Worm (Caenorhabditis elegans) whole organism, late embryonic: ENCODE measurements around the gene R02F11.1.
"Not testable (repeated sequence)": the region's sequence is repeated elsewhere in the genome, so short reads cannot be mapped to it uniquely, and the experiment has no call there.

Source experiments
- C08G9.2 ChIP-seq: sonication (generic microtip); optimal IDR thresholded peaks from 2 replicates; lab custom pipeline; 2016; ENCODE audit warnings: mild to moderate bottlenecking, missing genetic modification characterization, moderate library complexity, missing compliant biosample characterization
- T23F11.4 ChIP-seq: fragments of 200-800 bp; sonication (Bioruptor generic); optimal IDR thresholded peaks from 2 replicates; lab custom pipeline; 2018; ENCODE audit warnings: mild to moderate bottlenecking, missing genetic modification characterization, missing compliant biosample characterization
- Y22D7AL.16 ChIP-seq: sonication (generic microtip); optimal IDR thresholded peaks from 2 replicates; lab custom pipeline; 2016; ENCODE audit warnings: missing genetic modification characterization, missing compliant biosample characterization
- ahr-1 ChIP-seq: sonication (generic microtip); optimal IDR thresholded peaks from 2 replicates; lab custom pipeline; 2016; ENCODE audit warnings: missing genetic modification characterization, missing compliant biosample characterization
- ama-1 ChIP-seq: fragments of 150-350 bp; optimal IDR thresholded peaks from 2 replicates; lab custom pipeline; 2014
- ceh-18 ChIP-seq: sonication (generic microtip); optimal IDR thresholded peaks from 2 replicates; lab custom pipeline; 2016; ENCODE audit warnings: missing genetic modification characterization, missing compliant biosample characterization
- ceh-19 ChIP-seq: fragments of 200-800 bp; sonication (Bioruptor generic); optimal IDR thresholded peaks from 2 replicates; lab custom pipeline; 2018; ENCODE audit warnings: mild to moderate bottlenecking, missing genetic modification characterization, missing compliant biosample characterization
- ceh-2 ChIP-seq: sonication (generic microtip); optimal IDR thresholded peaks from 2 replicates; lab custom pipeline; 2016; ENCODE audit warnings: missing genotype, missing genetic modification characterization, missing compliant biosample characterization
- ceh-22 ChIP-seq: sonication (generic microtip); optimal IDR thresholded peaks from 2 replicates; lab custom pipeline; 2017; ENCODE audit warnings: missing biosample characterization, missing genetic modification characterization
- ceh-24 ChIP-seq: sonication (generic microtip); optimal IDR thresholded peaks from 2 replicates; lab custom pipeline; 2016; ENCODE audit warnings: mild to moderate bottlenecking, missing genetic modification characterization, missing compliant biosample characterization
- ceh-31 ChIP-seq: sonication (generic microtip); optimal IDR thresholded peaks from 2 replicates; lab custom pipeline; 2016; ENCODE audit warnings: missing genetic modification characterization, missing compliant biosample characterization
- ceh-48 ChIP-seq: sonication (generic microtip); optimal IDR thresholded peaks from 2 replicates; lab custom pipeline; 2016; ENCODE audit warnings: missing genetic modification characterization, inconsistent platforms, missing compliant biosample characterization
- ceh-6 ChIP-seq: fragments of 200-800 bp; sonication (Bioruptor generic); optimal IDR thresholded peaks from 2 replicates; lab custom pipeline; 2018; ENCODE audit warnings: mild to moderate bottlenecking, missing genetic modification characterization, missing compliant biosample characterization
- ceh-9 ChIP-seq: sonication (generic microtip); optimal IDR thresholded peaks from 2 replicates; lab custom pipeline; 2016; ENCODE audit warnings: mild to moderate bottlenecking, missing genetic modification characterization, inconsistent platforms, missing compliant biosample characterization
- dmd-4 ChIP-seq: sonication (generic microtip); optimal IDR thresholded peaks from 2 replicates; lab custom pipeline; 2016; ENCODE audit warnings: borderline replicate concordance, missing genetic modification characterization, missing compliant biosample characterization
- dve-1 ChIP-seq: sonication (generic microtip); optimal IDR thresholded peaks from 2 replicates; lab custom pipeline; 2017; ENCODE audit warnings: antibody characterized with exemption, mild to moderate bottlenecking, missing genetic modification characterization, missing compliant biosample characterization
- elt-2 ChIP-seq: sonication (generic microtip); optimal IDR thresholded peaks from 2 replicates; lab custom pipeline; 2016; ENCODE audit warnings: missing genetic modification reagents, missing genetic modification characterization, missing compliant biosample characterization
- elt-4 ChIP-seq: sonication (generic microtip); optimal IDR thresholded peaks from 2 replicates; lab custom pipeline; 2016; ENCODE audit warnings: missing genetic modification characterization, missing compliant biosample characterization
- fkh-10 ChIP-seq: fragments of 150-350 bp; optimal IDR thresholded peaks from 2 replicates; lab custom pipeline; 2014; ENCODE audit warnings: missing biosample characterization, missing genetic modification reagents, missing genetic modification characterization
- fkh-6 ChIP-seq: sonication (generic microtip); optimal IDR thresholded peaks from 2 replicates; lab custom pipeline; 2016; ENCODE audit warnings: missing genetic modification characterization, missing compliant biosample characterization
- gmeb-2 ChIP-seq: sonication (generic microtip); optimal IDR thresholded peaks from 2 replicates; lab custom pipeline; 2016; ENCODE audit warnings: missing genetic modification characterization, inconsistent platforms, missing compliant biosample characterization
- hlh-30 ChIP-seq: sonication (generic microtip); optimal IDR thresholded peaks from 2 replicates; lab custom pipeline; 2017; ENCODE audit warnings: antibody characterized with exemption, missing genetic modification characterization, missing compliant biosample characterization; ENCODE audit not compliant: insufficient read depth
- hlh-8 ChIP-seq: sonication (generic microtip); optimal IDR thresholded peaks from 2 replicates; lab custom pipeline; 2016; ENCODE audit warnings: missing genotype, missing genetic modification characterization, missing compliant biosample characterization
- lim-6 ChIP-seq: sonication (generic microtip); optimal IDR thresholded peaks from 2 replicates; lab custom pipeline; 2016; ENCODE audit warnings: missing genetic modification characterization, missing compliant biosample characterization
- nhr-11 ChIP-seq: fragments of 150-350 bp; optimal IDR thresholded peaks from 2 replicates; lab custom pipeline; 2014; ENCODE audit warnings: missing biosample characterization, missing genetic modification characterization
- nhr-232 ChIP-seq: sonication (generic microtip); optimal IDR thresholded peaks from 2 replicates; lab custom pipeline; 2016; ENCODE audit warnings: missing genetic modification characterization, missing compliant biosample characterization
- pag-3 ChIP-seq: sonication (generic microtip); optimal IDR thresholded peaks from 2 replicates; lab custom pipeline; 2016; ENCODE audit warnings: missing compliant biosample characterization, missing genetic modification characterization, borderline replicate concordance
- pha-4 ChIP-seq: fragments of 150-350 bp; optimal IDR thresholded peaks from 2 replicates; lab custom pipeline; 2018; ENCODE audit warnings: missing biosample characterization, missing genetic modification reagents, missing genetic modification characterization
- pqm-1 ChIP-seq: sonication (generic microtip); optimal IDR thresholded peaks from 2 replicates; lab custom pipeline; 2016; ENCODE audit warnings: missing genetic modification characterization, missing compliant biosample characterization
- pros-1 ChIP-seq: fragments of 150-350 bp; optimal IDR thresholded peaks from 2 replicates; lab custom pipeline; 2014; ENCODE audit warnings: missing biosample characterization, missing genetic modification reagents, missing genetic modification characterization
- rnt-1 ChIP-seq: sonication (generic microtip); optimal IDR thresholded peaks from 2 replicates; lab custom pipeline; 2016; ENCODE audit warnings: missing genetic modification characterization, missing compliant biosample characterization
- sdc-2 ChIP-seq: sonication (generic microtip); optimal IDR thresholded peaks from 2 replicates; lab custom pipeline; 2016; ENCODE audit warnings: missing genotype, missing genetic modification characterization, missing compliant biosample characterization
- sox-4 ChIP-seq: sonication (generic microtip); optimal IDR thresholded peaks from 2 replicates; lab custom pipeline; 2017; ENCODE audit warnings: mild to moderate bottlenecking, missing genetic modification characterization, inconsistent platforms, missing compliant biosample characterization
- syd-9 ChIP-seq: sonication (generic microtip); optimal IDR thresholded peaks from 2 replicates; lab custom pipeline; 2016; ENCODE audit warnings: mild to moderate bottlenecking, missing genetic modification characterization, moderate library complexity, missing compliant biosample characterization
- unc-42 ChIP-seq: sonication (generic microtip); optimal IDR thresholded peaks from 2 replicates; lab custom pipeline; 2016; ENCODE audit warnings: missing genotype, missing genetic modification characterization, missing compliant biosample characterization
- ztf-16 ChIP-seq: sonication (generic microtip); optimal IDR thresholded peaks from 2 replicates; lab custom pipeline; 2017; ENCODE audit warnings: missing genetic modification characterization, missing compliant biosample characterization

R02F11.1 gene

ce11 chrV:4758019-4758418, 42.9 kb upstream of the R02F11.1 start:
- TF ChIP-seq Y22D7AL.16 (tag; lab: Kevin White, UChicago) (no peak), pqm-1 (tag; lab: Kevin White, UChicago) (no peak), hlh-8 (tag; lab: Kevin White, UChicago) (no peak), gmeb-2 (tag; lab: Kevin White, UChicago) (no peak), ama-1 (lab: Kevin White, UChicago) (no peak), C08G9.2 (no peak), lim-6 (no peak)

- TF ChIP-seq syd-9 (no peak), ceh-48 (tag; lab: Kevin White, UChicago) (no peak), Y22D7AL.16 (tag; lab: Kevin White, UChicago) (no peak), fkh-10 (GFP tag; lab: Kevin White, UChicago) (no peak), sox-4 (tag; lab: Kevin White, UChicago) (no peak), ceh-2 (tag; lab: Kevin White, UChicago) (no peak), sdc-2 (no peak), ama-1 (lab: Kevin White, UChicago) (no peak), pha-4 (tag; lab: Kevin White, UChicago) (no peak), dmd-4 (no peak), hlh-8 (tag; lab: Kevin White, UChicago) (no peak), ceh-19 (GFP tag; lab: Kevin White, UChicago) (no peak), pros-1 (tag; lab: Kevin White, UChicago) (no peak)
- TF ChIP-seq, all 69 proteins: peak for 0
Measured at ce11 chrV:4758540-4758939, 42.4 kb upstream of the R02F11.1 start.

ce11 chrV:4760674-4761073, 40.2 kb upstream of the R02F11.1 start, which contains the start of gene bgnt-1.4:
Gene bgnt-1.4, plus strand, starts transcription at chrV:4760974.
- not testable (repeated sequence) for TF ChIP-seq nhr-232 (tag; lab: Kevin White, UChicago); syd-9; ztf-16 (tag; lab: Kevin White, UChicago)
- TF ChIP-seq, all 69 proteins: peak for 0; not testable (repeated sequence) for 69

ce11 chrV:4766501-4766900, 34.4 kb upstream of the R02F11.1 start, which contains the start of gene C18G1.8:
Gene C18G1.8, minus strand, starts transcription at chrV:4766601.
- TF ChIP-seq ztf-16 (tag; lab: Kevin White, UChicago) (no peak), ama-1 (lab: Kevin White, UChicago) (no peak), fkh-10 (GFP tag; lab: Kevin White, UChicago) (no peak), T23F11.4 (GFP tag; lab: Kevin White, UChicago) (no peak), hlh-30 (no peak), pag-3 (tag; lab: Kevin White, UChicago) (no peak), nhr-11 (tag; lab: Kevin White, UChicago) (no peak), syd-9 (no peak), fkh-6 (tag; lab: Kevin White, UChicago) (no peak), ceh-22 (no peak)

ce11 chrV:4769633-4770032, 31.3 kb upstream of the R02F11.1 start, which contains the start of gene C18G1.9:
Gene C18G1.9, minus strand, starts transcription at chrV:4769733.
- no peak for TF ChIP-seq hlh-30
- no peak for TF ChIP-seq ztf-16 (tag; lab: Kevin White, UChicago)
- no peak for TF ChIP-seq ceh-24 (tag; lab: Kevin White, UChicago)
- TF ChIP-seq elt-2 (tag; lab: Kevin White, UChicago): no peak
- TF ChIP-seq ceh-9 (tag; lab: Kevin White, UChicago): no peak
- no peak for TF ChIP-seq unc-42 (tag; lab: Kevin White, UChicago)
- no peak for TF ChIP-seq dve-1 (tag; lab: Kevin White, UChicago)
- TF ChIP-seq elt-4: no peak
- TF ChIP-seq ceh-31 (tag; lab: Kevin White, UChicago): no peak
- TF ChIP-seq ahr-1 (tag; lab: Kevin White, UChicago): no peak
- TF ChIP-seq syd-9: no peak
- no peak for TF ChIP-seq rnt-1
- TF ChIP-seq ceh-6: no peak
- no peak for TF ChIP-seq ceh-18
- no peak for TF ChIP-seq pqm-1 (tag; lab: Kevin White, UChicago)
- TF ChIP-seq sox-4 (tag; lab: Kevin White, UChicago): no peak
- no peak for TF ChIP-seq ceh-48 (tag; lab: Kevin White, UChicago)
